Worm (Caenorhabditis elegans) whole organism, mixed stage, embryonic: ENCODE data around the gene cyp-35D1.

Source experiments
- blmp-1 ChIP-seq: fragments of 150-350 bp; optimal IDR thresholded peaks from 2 replicates; lab custom pipeline; 2014; ENCODE audit warnings: missing biosample characterization, missing genetic modification characterization
- elt-3 ChIP-seq: fragments of 150-350 bp; optimal IDR thresholded peaks from 2 replicates; lab custom pipeline; 2014; ENCODE audit warnings: missing biosample characterization, missing genetic modification characterization
- mep-1 ChIP-seq: fragments of 150-350 bp; optimal IDR thresholded peaks from 2 replicates; lab custom pipeline; 2017; ENCODE audit warnings: missing biosample characterization, missing genetic modification reagents, missing genetic modification characterization, inconsistent platforms
- nhr-28 ChIP-seq: fragments of 150-350 bp; optimal IDR thresholded peaks from 2 replicates; lab custom pipeline; 2014; ENCODE audit warnings: missing biosample characterization, missing genetic modification characterization
- nhr-76 ChIP-seq: sonication (generic microtip); optimal IDR thresholded peaks from 2 replicates; lab custom pipeline; 2017; ENCODE audit warnings: missing biosample characterization, missing genetic modification characterization
- ztf-11 ChIP-seq: fragments of 150-350 bp; optimal IDR thresholded peaks from 2 replicates; lab custom pipeline; 2014; ENCODE audit warnings: missing biosample characterization, missing genetic modification characterization

ce11 chrV:16073856-16074255 lies 4.8 kb downstream of the cyp-35D1 start, which contains the start of gene srj-10:
- TF ChIP-seq elt-3 (tag; lab: Kevin White, UChicago), result no peak
- TF ChIP-seq nhr-28 (tag; lab: Kevin White, UChicago), result no peak
- no peak for TF ChIP-seq blmp-1 (tag; lab: Kevin White, UChicago)
- TF ChIP-seq mep-1, result no peak
- no peak for TF ChIP-seq ztf-11 (tag; lab: Kevin White, UChicago)
- TF ChIP-seq nhr-76 (tag; lab: Kevin White, UChicago), result no peak
